Fruit fly (Drosophila melanogaster) Kc167 (cell line): ENCODE data around the gene CG31436.

ENCODE experiments used
- Myc ChIP-seq: fragments of >200 bp; optimal IDR thresholded peaks from 2 replicates; lab custom pipeline; 2017; ENCODE audit warnings: missing external identifiers
- Sin3A ChIP-seq: fragments of >200 bp; optimal IDR thresholded peaks from 2 replicates; lab custom pipeline; 2018; ENCODE audit warnings: missing external identifiers
- h ChIP-seq: fragments of >200 bp; optimal IDR thresholded peaks from 3 replicates; lab custom pipeline; 2018; ENCODE audit warnings: missing external identifiers
- insv ChIP-seq: fragments of >200 bp; optimal IDR thresholded peaks from 3 replicates; lab custom pipeline; 2018; ENCODE audit warnings: missing external identifiers
- psq ChIP-seq: fragments of >200 bp; optimal IDR thresholded peaks from 2 replicates; lab custom pipeline; 2017; ENCODE audit warnings: missing external identifiers
- ttk ChIP-seq: sonication (Bioruptor generic); optimal IDR thresholded peaks from 2 replicates; lab custom pipeline; 2017; ENCODE audit warnings: missing external identifiers

Gene CG31436

DNA sequence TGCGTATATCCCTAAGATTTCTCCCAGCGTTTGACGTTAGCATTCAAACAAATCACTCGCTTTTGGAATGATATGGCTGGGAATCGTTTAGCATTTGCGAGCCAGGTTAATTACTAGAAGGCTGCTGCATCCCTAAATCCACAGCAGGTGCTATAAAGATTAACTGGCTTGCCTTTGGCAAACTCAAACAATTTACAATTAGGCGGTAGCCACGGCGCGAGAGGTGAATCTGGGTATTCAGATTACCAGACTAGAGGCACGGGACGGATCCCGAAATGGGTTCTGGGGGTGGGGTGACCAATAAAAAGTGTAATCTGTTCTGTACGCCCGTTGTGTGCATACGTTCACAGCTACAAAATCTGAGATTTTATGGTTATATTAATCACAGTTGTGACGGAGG, 22.8 kb upstream of the CG31436 start, which contains the start of gene CG11892:
Gene CG11892, plus strand, starts transcription at position 384 of the 400 bp plus-strand sequence.
- no peak for TF ChIP-seq psq (lab: Kevin White, UChicago)
- no peak for TF ChIP-seq Myc
- TF ChIP-seq Sin3A: no peak
- no peak for TF ChIP-seq insv (lab: Kevin White, UChicago)
- TF ChIP-seq ttk (lab: Kevin White, UChicago): no peak
- no peak for TF ChIP-seq h (lab: Kevin White, UChicago)

dm6 chr3R:25283209-25283670, 20.7 kb upstream of the CG31436 start, which contains the start of gene CG31300:
Gene CG31300 (plus strand): TSS chr3R:25283620.
- TF ChIP-seq Sin3A: no peak
- no peak for TF ChIP-seq psq (lab: Kevin White, UChicago)

- TF ChIP-seq psq (lab: Kevin White, UChicago) (no peak), insv (lab: Kevin White, UChicago) (no peak), Sin3A (no peak), Myc (no peak), h (lab: Kevin White, UChicago) (no peak)
Observed at dm6 chr3R:25285173-25285572, 18.8 kb upstream of the CG31436 start, which contains the start of gene CG31104. Gene CG31104 (plus strand): TSS chr3R:25285473.

DNA sequence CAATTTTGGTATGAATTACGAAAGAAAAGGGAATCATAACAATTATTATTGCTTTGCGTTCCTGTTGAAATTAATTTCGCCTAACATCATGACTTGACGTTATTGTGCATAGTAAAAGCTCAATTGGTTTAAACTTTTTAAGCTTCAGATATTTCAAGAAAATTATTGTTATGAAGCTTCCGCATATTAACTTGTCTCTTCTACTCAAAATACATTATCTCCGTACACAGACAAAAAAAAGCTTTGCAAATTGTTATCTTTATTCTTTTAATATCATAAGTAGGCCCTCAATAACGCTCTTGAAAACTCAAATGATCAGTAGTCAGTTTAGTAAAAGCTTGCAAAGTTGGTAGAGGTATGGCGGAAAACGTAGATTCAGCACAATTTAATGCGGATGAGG, 16.8 kb upstream of the CG31436 start, which contains the start of gene CG13658:
Gene CG13658, plus strand, starts transcription at position 347 of the 400 bp plus-strand sequence.
- TF ChIP-seq psq (lab: Kevin White, UChicago) (no peak), h (lab: Kevin White, UChicago) (no peak), ttk (lab: Kevin White, UChicago) (no peak), Myc (no peak), insv (lab: Kevin White, UChicago) (no peak), Sin3A (no peak)

- TF ChIP-seq ttk (lab: Kevin White, UChicago) (no peak), Myc (no peak), h (lab: Kevin White, UChicago) (no peak), Sin3A (no peak)
Observed at dm6 chr3R:25289589-25289988, 14.3 kb upstream of the CG31436 start, which contains the start of gene CG11893. Gene CG11893 (plus strand): TSS chr3R:25289889.

dm6 chr3R:25292864-25293284, 11.1 kb upstream of the CG31436 start, which contains the start of gene CG31098:
Gene CG31098 (minus strand): TSS chr3R:25292977.
- TF ChIP-seq psq (lab: Kevin White, UChicago): no peak
- TF ChIP-seq h (lab: Kevin White, UChicago): no peak
- no peak for TF ChIP-seq Sin3A
- TF ChIP-seq insv (lab: Kevin White, UChicago): no peak
- TF ChIP-seq Myc: no peak
- no peak for TF ChIP-seq ttk (lab: Kevin White, UChicago)

- TF ChIP-seq h (lab: Kevin White, UChicago) (no peak), Sin3A (no peak), psq (lab: Kevin White, UChicago) (no peak), Myc (no peak), ttk (lab: Kevin White, UChicago) (no peak), insv (lab: Kevin White, UChicago) (no peak)
Observed at dm6 chr3R:25295320-25296020, 8.5 kb upstream of the CG31436 start, which contains the start of gene CG31102. Gene CG31102 (minus strand): TSS chr3R:25295594.

dm6 chr3R:25297678-25298077, 6.3 kb upstream of the CG31436 start, which contains the start of gene CG31097:
Gene CG31097 (minus strand): TSS chr3R:25297778.
- TF ChIP-seq h (lab: Kevin White, UChicago) (no peak), Sin3A (no peak), insv (lab: Kevin White, UChicago) (no peak), psq (lab: Kevin White, UChicago) (no peak)

- TF ChIP-seq Myc: no peak
- no peak for TF ChIP-seq h (lab: Kevin White, UChicago)
- no peak for TF ChIP-seq insv (lab: Kevin White, UChicago)
- TF ChIP-seq ttk (lab: Kevin White, UChicago): no peak
- TF ChIP-seq Sin3A: no peak
Observed at dm6 chr3R:25299507-25299964, 4.4 kb upstream of the CG31436 start, which contains the start of gene CG31288. Gene CG31288 (minus strand): TSS chr3R:25299557.

DNA sequence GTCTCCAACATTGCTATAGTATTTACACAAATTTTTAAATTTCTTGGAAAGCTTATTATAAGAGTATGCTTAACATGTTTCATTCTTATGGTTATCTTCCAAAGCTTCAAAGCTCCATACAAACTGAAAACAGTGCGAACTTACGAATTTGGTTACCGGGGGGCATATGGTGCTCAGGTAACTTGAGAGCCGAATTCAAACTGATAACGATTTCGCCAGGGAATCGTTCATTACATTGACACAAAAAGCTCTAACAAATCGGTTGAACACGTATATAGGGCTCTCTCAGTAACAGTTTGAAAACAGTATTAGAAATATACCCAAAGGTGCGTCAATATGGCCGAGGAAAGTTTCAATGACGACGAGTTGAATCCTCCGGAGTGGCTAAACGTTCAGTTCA, 3.4 kb upstream of the CG31436 start, which contains the start of gene CG13659:
Gene CG13659, plus strand, starts transcription at position 317 of the 400 bp plus-strand sequence.
- no peak for TF ChIP-seq h (lab: Kevin White, UChicago)
- TF ChIP-seq psq (lab: Kevin White, UChicago): no peak
- no peak for TF ChIP-seq Myc
- no peak for TF ChIP-seq Sin3A
- no peak for TF ChIP-seq ttk (lab: Kevin White, UChicago)
- no peak for TF ChIP-seq insv (lab: Kevin White, UChicago)

DNA sequence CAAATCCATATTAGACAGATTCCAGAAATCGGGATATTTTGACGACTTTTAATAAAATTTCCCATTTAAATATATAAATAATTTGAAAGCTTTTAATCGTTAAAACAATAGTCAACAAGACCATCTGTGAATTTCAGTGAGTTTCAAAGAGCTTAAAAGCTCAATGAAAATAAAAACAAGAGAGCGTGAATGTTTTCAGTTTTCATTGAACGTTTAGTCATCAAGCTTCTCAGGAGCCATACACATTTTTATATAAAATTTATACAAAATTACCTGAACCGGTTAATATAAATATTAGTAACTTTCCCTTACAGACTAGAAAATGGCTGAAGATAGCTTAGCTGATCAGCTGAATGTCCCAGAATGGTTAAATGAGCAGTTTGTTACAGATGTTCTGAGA, 1.7 kb upstream of the CG31436 start, which contains the start of gene CG31370:
Gene CG31370, plus strand, starts transcription at position 226 of the 400 bp plus-strand sequence.
- TF ChIP-seq insv (lab: Kevin White, UChicago) (no peak), Myc (no peak), psq (lab: Kevin White, UChicago) (no peak), h (lab: Kevin White, UChicago) (no peak), ttk (lab: Kevin White, UChicago) (no peak), Sin3A (no peak)

- TF ChIP-seq insv (lab: Kevin White, UChicago) (no peak), ttk (lab: Kevin White, UChicago) (no peak), Myc (no peak), h (lab: Kevin White, UChicago) (no peak), Sin3A (no peak), psq (lab: Kevin White, UChicago) (no peak)
Observed at dm6 chr3R:25305822-25306544, 2.0 kb downstream of the CG31436 start.
